Worm (Caenorhabditis elegans) whole organism, L4/young adult: ENCODE measurements around the gene F38B7.10.

ENCODE experiments used
- dao-5 ChIP-seq: sonication (generic microtip); optimal IDR thresholded peaks from 2 replicates; lab custom pipeline; 2016; ENCODE audit warnings: missing genotype, missing genetic modification characterization, moderate library complexity, missing compliant biosample characterization
- him-1 ChIP-seq: sonication (generic microtip); optimal IDR thresholded peaks from 2 replicates; lab custom pipeline; 2016; ENCODE audit warnings: missing genotype, missing genetic modification reagents, missing genetic modification characterization, missing compliant biosample characterization

- TF ChIP-seq him-1 (tag; lab: Kevin White, UChicago) (no peak), dao-5 (tag; lab: Kevin White, UChicago) (no peak)
Measured at ce11 chrV:11497475-11497874, 47.9 kb upstream of the F38B7.10 start.
